Fruit fly (Drosophila melanogaster): Measurements from ENCODE around the gene Ttc1.

Ttc1 gene

dm6 chr3R:16476472-16476871, 33.7 kb upstream of the Ttc1 start:
- TF ChIP-seq Sox15 (GFP tag; optimal IDR thresholded peaks at IDR 0.05) = no peak
- TF ChIP-seq CG15336 (GFP tag; IDR thresholded peaks at IDR 0.05) = no peak
- TF ChIP-seq vri (GFP tag; optimal IDR thresholded peaks at IDR 0.05) = no peak
- TF ChIP-seq CG34406 (GFP tag; optimal IDR thresholded peaks at IDR 0.05) = no peak
- peak; percentile 75 for TF ChIP-seq Eip78C (GFP tag)
- TF ChIP-seq ss (GFP tag; optimal IDR thresholded peaks at IDR 0.05) = no peak
- TF ChIP-seq CG10631 (GFP tag; optimal IDR thresholded peaks at IDR 0.05) = no peak

DNA sequence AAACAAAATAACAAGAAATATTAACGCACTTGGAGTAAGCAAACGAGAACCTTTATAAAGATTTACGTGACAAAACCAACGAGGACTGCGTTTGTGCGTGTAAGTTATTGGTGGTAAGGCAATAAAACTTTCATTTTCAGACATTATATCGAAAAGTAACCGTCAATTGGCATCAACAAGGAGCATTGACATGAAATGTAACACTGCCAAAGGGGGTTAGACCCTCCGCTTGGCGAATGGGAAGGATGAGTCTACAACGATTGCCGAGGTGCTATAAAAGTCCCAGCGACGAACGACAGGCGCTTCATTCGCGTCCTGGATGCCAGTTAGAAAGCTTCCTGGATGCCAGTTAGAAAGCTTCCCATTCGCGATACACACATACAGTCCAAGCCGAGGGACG, 29.5 kb upstream of the Ttc1 start, which contains the start of gene Gyc89Da:
Gene Gyc89Da, plus strand, starts transcription at position 301 of the 400 bp plus-strand sequence.
- TF ChIP-seq acj6 (GFP tag; optimal IDR thresholded peaks at IDR 0.05) = no peak
- TF ChIP-seq CG6854 (GFP tag; optimal IDR thresholded peaks at IDR 0.05) = no peak
- TF ChIP-seq CG11902 (GFP tag; optimal IDR thresholded peaks at IDR 0.05) = no peak
- no peak for TF ChIP-seq Eip78C (GFP tag)
- TF ChIP-seq CG6163 (GFP tag; IDR thresholded peaks at IDR 0.05) = no peak
- no peak for TF ChIP-seq dac (GFP tag; optimal IDR thresholded peaks at IDR 0.05)
- no peak for TF ChIP-seq achi (GFP tag; optimal IDR thresholded peaks at IDR 0.05)
- TF ChIP-seq topi (GFP tag; optimal IDR thresholded peaks at IDR 0.05) = no peak
- no peak for TF ChIP-seq Eip75B (GFP tag; optimal IDR thresholded peaks at IDR 0.05)
- TF ChIP-seq CG8319 (GFP tag; optimal IDR thresholded peaks at IDR 0.05) = no peak
- no peak for TF ChIP-seq Sox14 (GFP tag; optimal IDR thresholded peaks at IDR 0.05)
- TF ChIP-seq fkh (GFP tag; optimal IDR thresholded peaks at IDR 0.05) = no peak
- TF ChIP-seq CG10669 (GFP tag; optimal IDR thresholded peaks at IDR 0.05) = no peak
- TF ChIP-seq Smox (GFP tag; optimal IDR thresholded peaks at IDR 0.05) = no peak

- TF ChIP-seq CG16779 (tag; optimal IDR thresholded peaks at IDR 0.05) (no peak), CG6792 (GFP tag; optimal IDR thresholded peaks at IDR 0.05) (peak; percentile 57), Gug (GFP tag; IDR thresholded peaks at IDR 0.05) (no peak), CG8632 (GFP tag; optimal IDR thresholded peaks at IDR 0.05) (no peak), CG1621 (tag; optimal IDR thresholded peaks at IDR 0.05) (no peak), Sox15 (GFP tag; optimal IDR thresholded peaks at IDR 0.05) (peak; percentile 54), dac (GFP tag; optimal IDR thresholded peaks at IDR 0.05) (no peak), CG11902 (GFP tag; optimal IDR thresholded peaks at IDR 0.05) (peak; percentile 18), esn (GFP tag; optimal IDR thresholded peaks at IDR 0.05) (no peak), CG11762 (GFP tag; optimal IDR thresholded peaks at IDR 0.05; ENCODE audit: insufficient read depth) (peak; percentile 3), fd59A (GFP tag; optimal IDR thresholded peaks at IDR 0.05) (no peak), Ets96B (tag; optimal IDR thresholded peaks at IDR 0.05) (no peak), dsx (GFP tag; optimal IDR thresholded peaks at IDR 0.05; ENCODE audit: poor library complexity, severe bottlenecking) (no peak), CG3919 (GFP tag; optimal IDR thresholded peaks at IDR 0.05) (no peak), Sox14 (GFP tag; optimal IDR thresholded peaks at IDR 0.05) (no peak), Hr4 (GFP tag; optimal IDR thresholded peaks at IDR 0.05) (no peak), CG6808 (GFP tag; optimal IDR thresholded peaks at IDR 0.05) (no peak), pdm3 (GFP tag; optimal IDR thresholded peaks at IDR 0.05) (no peak), CG6163 (GFP tag; IDR thresholded peaks at IDR 0.05) (peak; percentile 35; the same call in 1 of the 3 replicates), CG15336 (GFP tag; IDR thresholded peaks at IDR 0.05) (no peak)
Observed at dm6 chr3R:16469501-16470263, 26.9 kb upstream of the Ttc1 start, which contains the start of the genes CG42232 and CSN5. Gene CG42232 (minus strand): TSS chr3R:16469663. Gene CSN5 (plus strand): TSS chr3R:16470099.

DNA sequence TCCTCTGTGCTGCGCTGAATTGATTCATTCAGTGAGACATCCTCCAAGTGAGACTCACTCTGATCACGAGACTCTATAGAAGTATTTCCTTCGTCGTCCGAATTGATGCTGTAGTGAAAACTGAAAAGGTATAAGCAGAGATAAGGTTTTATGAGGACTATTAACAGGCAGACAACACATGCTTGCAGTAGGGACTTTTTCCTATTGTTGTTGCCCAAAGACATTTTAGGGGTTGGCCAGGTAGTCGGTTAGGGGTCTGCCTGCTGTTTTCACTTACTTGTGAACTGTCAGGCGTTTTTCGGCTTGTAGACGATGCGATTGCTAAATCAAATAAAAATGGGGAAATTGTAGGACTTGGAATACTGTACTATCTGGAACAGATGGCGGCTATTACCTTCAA, 25.7 kb upstream of the Ttc1 start:
- no peak for TF ChIP-seq CG6792 (GFP tag; optimal IDR thresholded peaks at IDR 0.05)
- no peak for TF ChIP-seq CG16779 (tag; optimal IDR thresholded peaks at IDR 0.05)
- TF ChIP-seq CG3032 (tag; optimal IDR thresholded peaks at IDR 0.05) = no peak
- TF ChIP-seq fd59A (GFP tag; optimal IDR thresholded peaks at IDR 0.05) = no peak
- TF ChIP-seq CG11294 (GFP tag; IDR thresholded peaks at IDR 0.05) = no peak
- TF ChIP-seq Sox102F (GFP tag; optimal IDR thresholded peaks at IDR 0.05) = no peak
- no peak for TF ChIP-seq CG11902 (GFP tag; optimal IDR thresholded peaks at IDR 0.05)
- no peak for TF ChIP-seq CG32006 (GFP tag; optimal IDR thresholded peaks at IDR 0.05)
